Fruit fly (Drosophila melanogaster): ENCODE results near the gene CG14195.
A peak's percentile ranks its signal among the peaks of the same experiment; 100 is the strongest.

CG14195 gene

DNA sequence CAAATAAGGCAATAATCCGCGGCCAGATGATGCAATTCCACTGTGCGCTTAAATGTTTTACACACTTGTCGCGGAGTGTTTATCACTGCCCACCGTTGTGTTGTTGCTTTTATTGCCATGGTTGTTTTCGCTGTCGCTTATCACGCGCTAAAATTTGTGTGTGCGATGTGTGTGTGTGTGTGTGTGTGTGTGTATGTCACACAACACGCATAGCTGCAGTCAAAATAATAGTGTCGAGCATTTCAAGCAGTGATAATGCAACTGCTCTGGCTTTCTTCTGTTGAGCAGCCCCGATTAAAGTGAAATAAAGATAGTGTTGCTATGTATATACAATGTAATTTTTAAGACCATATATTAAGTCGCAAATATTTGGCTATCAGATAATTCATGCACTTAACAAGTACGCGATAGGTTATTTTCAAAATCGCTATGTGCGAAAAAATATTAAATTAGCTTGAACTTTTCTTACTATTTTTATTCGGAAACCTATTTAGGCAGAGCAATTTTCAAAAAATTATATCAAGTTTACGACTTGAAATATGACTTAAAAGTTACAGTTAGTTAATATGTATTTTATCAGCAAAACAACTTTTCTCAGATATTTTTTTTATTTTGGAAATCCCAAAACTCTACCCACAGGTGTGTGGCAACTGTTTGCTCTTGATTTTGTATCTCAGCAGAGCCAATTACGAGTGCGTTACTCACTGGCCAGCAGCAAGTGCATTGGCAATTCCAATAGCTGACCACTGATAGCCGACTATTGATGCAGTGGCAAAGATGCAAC is 45.5 kb downstream of the CG14195 start (continued):
- no peak for TF ChIP-seq fd85E (GFP tag; optimal IDR thresholded peaks at IDR 0.05)
- TF ChIP-seq acj6 (GFP tag; optimal IDR thresholded peaks at IDR 0.05), result peak; percentile 44
- TF ChIP-seq CG6808 (GFP tag; optimal IDR thresholded peaks at IDR 0.05), result peak; percentile 41
- TF ChIP-seq spab (GFP tag; optimal IDR thresholded peaks at IDR 0.05), result peak; percentile 15
- no peak for TF ChIP-seq Sox14 (GFP tag; optimal IDR thresholded peaks at IDR 0.05)
- TF ChIP-seq Gug (GFP tag; IDR thresholded peaks at IDR 0.05), result no peak
- peak; percentile 73 for TF ChIP-seq CG32006 (GFP tag; optimal IDR thresholded peaks at IDR 0.05)
- peak; percentile 38 for TF ChIP-seq CG6276 (GFP tag; optimal IDR thresholded peaks at IDR 0.05)
- peak; percentile 82 for TF ChIP-seq svp (GFP tag)
- no peak for TF ChIP-seq CG15336 (GFP tag; IDR thresholded peaks at IDR 0.05)
- TF ChIP-seq fd59A (GFP tag; optimal IDR thresholded peaks at IDR 0.05), result peak; percentile 39
- no peak for TF ChIP-seq CG8119 (GFP tag; IDR thresholded peaks at IDR 0.05)
- peak; percentile 62 for TF ChIP-seq CG31627 (GFP tag; optimal IDR thresholded peaks at IDR 0.05)
- peak; percentile 0 for TF ChIP-seq CG1621 (tag; optimal IDR thresholded peaks at IDR 0.05)
- peak; percentile 26 for TF ChIP-seq CG3032 (tag; optimal IDR thresholded peaks at IDR 0.05)
- peak; percentile 18 for TF ChIP-seq Ets96B (tag; optimal IDR thresholded peaks at IDR 0.05)
- peak; percentile 8 for TF ChIP-seq CG16779 (tag; optimal IDR thresholded peaks at IDR 0.05)
- no peak for TF ChIP-seq CG11294 (GFP tag; IDR thresholded peaks at IDR 0.05)
- TF ChIP-seq cyc (GFP tag; optimal IDR thresholded peaks at IDR 0.05), result peak; percentile 56
- peak; percentile 11 for TF ChIP-seq CG3919 (GFP tag; optimal IDR thresholded peaks at IDR 0.05)
- 0 out of 3 replicates have a peak, but pooled peaks have one; percentile 30 for TF ChIP-seq eg (GFP tag; IDR thresholded peaks at IDR 0.05)
- TF ChIP-seq CG6792 (GFP tag; optimal IDR thresholded peaks at IDR 0.05), result peak; percentile 42
- peak; percentile 45 for TF ChIP-seq Smox (GFP tag; optimal IDR thresholded peaks at IDR 0.05)
- TF ChIP-seq lz (GFP tag; optimal IDR thresholded peaks at IDR 0.05), result peak; percentile 63
- TF ChIP-seq CG6854 (GFP tag; optimal IDR thresholded peaks at IDR 0.05), result no peak
- TF ChIP-seq vri (GFP tag; optimal IDR thresholded peaks at IDR 0.05), result peak; percentile 51
- TF ChIP-seq Sox15 (GFP tag; optimal IDR thresholded peaks at IDR 0.05), result peak; percentile 44
- TF ChIP-seq CG8319 (GFP tag; optimal IDR thresholded peaks at IDR 0.05), result peak; percentile 3
- TF ChIP-seq Sox102F (GFP tag; optimal IDR thresholded peaks at IDR 0.05), result peak; percentile 49
- no peak for TF ChIP-seq dac (GFP tag; optimal IDR thresholded peaks at IDR 0.05)
- peak; percentile 48 for TF ChIP-seq topi (GFP tag; optimal IDR thresholded peaks at IDR 0.05)
- peak; percentile 9 for TF ChIP-seq Eip75B (GFP tag; optimal IDR thresholded peaks at IDR 0.05)
- peak; percentile 27 for TF ChIP-seq CG11762 (GFP tag; optimal IDR thresholded peaks at IDR 0.05; ENCODE audit: insufficient read depth)
- TF ChIP-seq CG6163 (GFP tag; IDR thresholded peaks at IDR 0.05), result no peak
- no peak for TF ChIP-seq Eip93F (GFP tag; optimal IDR thresholded peaks at IDR 0.05)

DNA sequence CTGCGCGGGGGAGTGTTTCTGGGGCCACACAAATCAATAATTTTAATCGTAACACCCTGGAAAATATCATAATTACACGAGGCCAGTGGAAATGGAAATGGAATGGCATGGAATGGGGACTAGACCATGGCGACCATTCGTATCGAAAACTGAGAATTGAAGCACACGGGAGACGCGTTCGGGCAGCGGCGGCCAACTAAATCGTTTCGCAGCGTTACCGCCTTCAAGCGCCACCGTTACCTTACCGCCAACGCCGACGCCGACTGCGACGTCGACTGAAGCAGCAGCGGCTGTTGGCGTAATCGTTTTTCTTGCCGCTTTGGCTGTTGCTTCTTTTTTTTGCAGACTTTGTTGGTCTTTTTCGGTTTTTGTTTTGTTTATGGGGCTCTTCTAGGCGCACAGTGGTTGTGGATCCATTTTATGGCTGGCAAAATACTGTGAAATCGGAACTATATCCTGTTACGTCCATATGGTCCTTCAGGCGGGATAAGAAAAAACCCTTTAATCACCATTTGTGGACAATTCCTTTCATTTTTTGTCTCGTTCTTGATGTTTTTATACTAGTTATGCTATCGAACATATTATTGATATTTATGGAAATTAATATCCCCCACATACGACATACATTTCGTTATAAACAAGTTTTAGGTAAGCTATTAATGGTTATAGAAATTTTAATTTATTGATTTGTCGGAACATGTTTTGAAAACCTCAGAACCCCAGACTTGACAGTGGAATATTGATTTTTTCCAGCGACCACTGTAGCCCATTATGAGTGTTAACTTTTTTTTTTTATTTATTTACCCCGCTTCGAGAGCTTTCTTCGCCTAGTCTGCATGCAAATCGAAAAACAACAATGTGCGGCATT is 46.5 kb downstream of the CG14195 start:
- TF ChIP-seq ss (GFP tag; optimal IDR thresholded peaks at IDR 0.05) (peak; percentile 70 to 73), cyc (GFP tag; optimal IDR thresholded peaks at IDR 0.05) (no peak), spab (GFP tag; optimal IDR thresholded peaks at IDR 0.05) (peak; percentile 45), topi (GFP tag; optimal IDR thresholded peaks at IDR 0.05) (peak; percentile 15), Sox15 (GFP tag; optimal IDR thresholded peaks at IDR 0.05) (no peak), Ets21C (GFP tag; optimal IDR thresholded peaks at IDR 0.05) (no peak), CG6276 (GFP tag; optimal IDR thresholded peaks at IDR 0.05) (peak; percentile 40), fd59A (GFP tag; optimal IDR thresholded peaks at IDR 0.05) (no peak), CG7368 (GFP tag; optimal IDR thresholded peaks at IDR 0.05) (no peak), Eip93F (GFP tag; optimal IDR thresholded peaks at IDR 0.05) (no peak), Hr4 (GFP tag; optimal IDR thresholded peaks at IDR 0.05) (no peak), dac (GFP tag; optimal IDR thresholded peaks at IDR 0.05) (no peak), CG31627 (GFP tag; optimal IDR thresholded peaks at IDR 0.05) (no peak), CG10669 (GFP tag; optimal IDR thresholded peaks at IDR 0.05) (peak; percentile 18), Sox102F (GFP tag; optimal IDR thresholded peaks at IDR 0.05) (no peak), Hr38 (GFP tag; optimal IDR thresholded peaks at IDR 0.05) (no peak), CG15336 (GFP tag; IDR thresholded peaks at IDR 0.05) (peak; percentile 16; the same call in 1 of the 2 replicates), vri (GFP tag; optimal IDR thresholded peaks at IDR 0.05) (peak; percentile 67), CG10631 (GFP tag; optimal IDR thresholded peaks at IDR 0.05) (no peak), CG6808 (GFP tag; optimal IDR thresholded peaks at IDR 0.05) (peak; percentile 48), Eip75B (GFP tag; optimal IDR thresholded peaks at IDR 0.05) (no peak), Smox (GFP tag; optimal IDR thresholded peaks at IDR 0.05) (peak; percentile 17), Sox14 (GFP tag; optimal IDR thresholded peaks at IDR 0.05) (no peak), eg (GFP tag; IDR thresholded peaks at IDR 0.05) (peak; percentile 67), CG6163 (GFP tag; IDR thresholded peaks at IDR 0.05) (peak; percentile 78; the same call in 2 of the 3 replicates), CG6854 (GFP tag; optimal IDR thresholded peaks at IDR 0.05) (no peak), achi (GFP tag; optimal IDR thresholded peaks at IDR 0.05) (no peak), net (GFP tag; optimal IDR thresholded peaks at IDR 0.05) (no peak), svp (GFP tag) (no peak), lz (GFP tag; optimal IDR thresholded peaks at IDR 0.05) (peak; percentile 12), CG16779 (tag; optimal IDR thresholded peaks at IDR 0.05) (no peak)

Measured in whole organism, prepupa.